Fruit fly (Drosophila melanogaster): Measurements from ENCODE around the gene CG14316.

CG14316 gene

DNA sequence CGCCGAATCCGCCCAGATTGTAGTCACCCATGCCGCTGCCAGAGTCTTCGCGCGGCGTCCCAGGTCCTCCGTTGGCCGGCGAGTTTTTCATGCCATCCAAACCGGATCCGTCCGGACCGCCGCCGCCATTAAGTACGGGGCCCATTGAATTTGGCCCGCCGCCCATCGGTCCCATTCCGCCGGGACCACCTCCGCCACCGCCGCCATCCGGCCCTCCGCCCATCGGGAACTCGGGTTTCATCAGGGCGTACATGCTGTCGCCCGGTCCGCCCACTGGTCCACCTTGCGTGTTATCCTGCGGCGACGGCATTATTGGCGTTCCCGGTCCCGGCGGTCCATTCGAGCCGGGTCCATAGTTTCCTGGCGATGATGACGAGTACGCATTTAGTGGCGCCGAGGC, 43.4 kb downstream of the CG14316 start:
- no peak for TF ChIP-seq gl (tag; optimal IDR thresholded peaks at IDR 0.05)
- no peak for TF ChIP-seq Snoo (tag; optimal IDR thresholded peaks at IDR 0.05)
- no peak for TF ChIP-seq Pif1B (GFP tag; optimal IDR thresholded peaks at IDR 0.05)
- TF ChIP-seq CG9948 (tag; optimal IDR thresholded peaks at IDR 0.05) = no peak
- TF ChIP-seq CG14655 (GFP tag; optimal IDR thresholded peaks at IDR 0.05) = no peak
- TF ChIP-seq CG8159 (tag; optimal IDR thresholded peaks at IDR 0.05) = no peak
- no peak for TF ChIP-seq CG10348 (GFP tag; IDR thresholded peaks at IDR 0.05)
- no peak for TF ChIP-seq Pif1A (GFP tag; optimal IDR thresholded peaks at IDR 0.05)
- no peak for TF ChIP-seq CG17806 (tag; optimal IDR thresholded peaks at IDR 0.05)
- no peak for TF ChIP-seq CG4496 (GFP tag; IDR thresholded peaks at IDR 0.05)
- no peak for TF ChIP-seq CG32121 (GFP tag; IDR thresholded peaks at IDR 0.05)
- TF ChIP-seq rn (GFP tag; IDR thresholded peaks at IDR 0.05) = no peak
- no peak for TF ChIP-seq CG13204 (GFP tag; optimal IDR thresholded peaks at IDR 0.05)

DNA sequence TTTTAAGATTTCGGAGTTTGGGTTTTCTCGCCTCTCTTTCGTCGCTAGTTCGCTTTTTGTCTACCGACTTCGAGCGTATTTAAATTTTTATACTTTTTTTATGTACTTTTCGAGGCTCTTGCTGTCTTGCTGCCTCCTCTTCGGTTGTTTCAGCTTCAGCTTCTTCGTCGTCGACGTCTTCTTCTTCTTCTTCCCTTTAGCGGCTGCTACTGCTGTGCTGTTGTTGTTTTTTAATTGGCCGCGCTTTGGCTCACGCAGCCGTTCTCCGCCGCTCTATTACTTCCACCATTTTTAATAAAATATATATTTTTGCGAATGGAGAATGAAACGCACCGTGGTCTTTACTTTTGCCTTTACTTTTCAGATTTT, 44.7 kb downstream of the CG14316 start:
- TF ChIP-seq Pif1A (GFP tag; optimal IDR thresholded peaks at IDR 0.05) (no peak), CG10348 (GFP tag; IDR thresholded peaks at IDR 0.05) (no peak), gl (tag; optimal IDR thresholded peaks at IDR 0.05) (no peak), CG13204 (GFP tag; optimal IDR thresholded peaks at IDR 0.05) (no peak), CG32121 (GFP tag; IDR thresholded peaks at IDR 0.05) (no peak), CG34367 (tag; optimal IDR thresholded peaks at IDR 0.05) (no peak), Pif1B (GFP tag; optimal IDR thresholded peaks at IDR 0.05) (no peak), D1 (tag; optimal IDR thresholded peaks at IDR 0.05) (no peak), CG8159 (tag; optimal IDR thresholded peaks at IDR 0.05) (no peak), CG12605 (GFP tag; IDR thresholded peaks at IDR 0.05) (no peak), Snoo (tag; optimal IDR thresholded peaks at IDR 0.05) (no peak), CG17806 (tag; optimal IDR thresholded peaks at IDR 0.05) (no peak), rn (GFP tag; IDR thresholded peaks at IDR 0.05) (no peak), CG9948 (tag; optimal IDR thresholded peaks at IDR 0.05) (no peak), CG4496 (GFP tag; IDR thresholded peaks at IDR 0.05) (no peak), CG14655 (GFP tag; optimal IDR thresholded peaks at IDR 0.05) (no peak), CG8301 (tag; optimal IDR thresholded peaks at IDR 0.05) (no peak), EcR (GFP tag; optimal IDR thresholded peaks at IDR 0.05) (no peak), Ets98B (GFP tag; IDR thresholded peaks at IDR 0.05) (no peak), fd96Ca (GFP tag; IDR thresholded peaks at IDR 0.05) (no peak)

DNA sequence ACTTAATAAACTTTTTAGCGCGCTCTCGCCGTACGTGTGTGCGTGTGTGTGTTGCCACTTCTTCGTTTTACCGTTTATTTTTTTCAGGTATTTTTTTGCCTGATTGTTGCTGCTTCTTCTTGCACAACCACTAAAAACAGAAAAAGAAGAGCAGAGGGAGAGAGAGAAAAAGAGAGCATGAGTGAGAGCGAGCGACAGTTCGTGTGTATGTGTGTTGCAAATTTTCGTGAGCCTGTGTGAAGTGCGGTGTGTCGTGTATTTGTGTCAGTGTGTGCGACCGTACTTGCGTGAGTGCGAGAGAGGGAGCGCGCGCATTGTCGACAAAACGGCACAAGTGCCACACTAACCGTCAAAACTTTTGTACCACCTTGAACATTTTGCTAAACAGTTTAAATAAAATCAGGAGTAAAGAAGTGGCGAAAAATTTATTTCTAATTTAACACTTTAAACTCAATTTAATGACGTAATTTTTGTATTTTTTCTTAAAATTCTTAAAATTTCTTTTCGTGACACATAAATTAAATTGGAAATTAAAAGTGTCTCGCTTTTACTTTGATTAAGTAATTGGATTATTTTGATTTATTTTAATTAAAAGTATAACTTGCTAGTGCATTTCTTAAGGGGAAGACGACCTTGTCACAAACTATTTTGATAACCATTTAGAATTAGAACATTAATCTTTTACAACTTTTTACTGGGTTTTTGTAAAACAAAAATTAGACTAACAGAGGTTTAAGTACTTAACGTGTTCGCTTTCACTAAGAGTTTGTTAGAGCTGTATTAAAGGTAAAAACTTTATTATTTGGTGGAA, 45.3 kb downstream of the CG14316 start:
- TF ChIP-seq Pif1B (GFP tag; optimal IDR thresholded peaks at IDR 0.05) (peak; percentile 86), rn (GFP tag; IDR thresholded peaks at IDR 0.05) (no peak), D1 (tag; optimal IDR thresholded peaks at IDR 0.05) (peak; percentile 68), Pif1A (GFP tag; optimal IDR thresholded peaks at IDR 0.05) (peak; percentile 90), CG15710 (tag; optimal IDR thresholded peaks at IDR 0.05) (peak; percentile 72), CG32121 (GFP tag; IDR thresholded peaks at IDR 0.05) (no peak), CG14655 (GFP tag; optimal IDR thresholded peaks at IDR 0.05) (peak; percentile 73), CG8159 (tag; optimal IDR thresholded peaks at IDR 0.05) (peak; percentile 60), CG34367 (tag; optimal IDR thresholded peaks at IDR 0.05) (peak; percentile 82), CG4496 (GFP tag; IDR thresholded peaks at IDR 0.05) (no peak), CG10348 (GFP tag; IDR thresholded peaks at IDR 0.05) (no peak), CG13204 (GFP tag; optimal IDR thresholded peaks at IDR 0.05) (peak; percentile 95), CG9948 (tag; optimal IDR thresholded peaks at IDR 0.05) (peak; percentile 42), fd96Ca (GFP tag; IDR thresholded peaks at IDR 0.05) (no peak), CG12605 (GFP tag; IDR thresholded peaks at IDR 0.05) (no peak), gl (tag; optimal IDR thresholded peaks at IDR 0.05) (peak; percentile 97), Ets98B (GFP tag; IDR thresholded peaks at IDR 0.05) (no peak), EcR (GFP tag; optimal IDR thresholded peaks at IDR 0.05) (peak; percentile 72), Snoo (tag; optimal IDR thresholded peaks at IDR 0.05) (peak; percentile 41), CG17806 (tag; optimal IDR thresholded peaks at IDR 0.05) (peak; percentile 70), CG8301 (tag; optimal IDR thresholded peaks at IDR 0.05) (peak; percentile 71)

DNA sequence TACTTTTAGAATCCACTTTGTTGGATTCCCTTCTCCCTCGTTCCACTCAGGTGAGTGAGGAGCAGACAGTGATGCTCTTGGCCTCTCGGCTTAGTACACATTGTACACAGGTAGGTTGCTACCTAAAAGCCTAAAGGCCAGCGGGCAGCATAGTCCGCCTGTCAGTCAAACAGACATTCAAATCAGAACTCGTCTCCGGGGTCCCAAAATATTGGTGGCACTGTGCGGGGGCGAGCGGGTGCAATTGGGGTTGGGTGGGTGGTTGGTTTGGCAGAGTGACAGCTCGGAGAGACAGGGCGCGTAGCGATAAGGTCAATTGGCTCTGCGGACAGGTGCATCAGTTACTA, 45.9 kb downstream of the CG14316 start:
- no peak for TF ChIP-seq Snoo (tag; optimal IDR thresholded peaks at IDR 0.05)
- no peak for TF ChIP-seq CG34367 (tag; optimal IDR thresholded peaks at IDR 0.05)
- no peak for TF ChIP-seq CG9948 (tag; optimal IDR thresholded peaks at IDR 0.05)
- TF ChIP-seq CG17806 (tag; optimal IDR thresholded peaks at IDR 0.05) = no peak
- no peak for TF ChIP-seq gl (tag; optimal IDR thresholded peaks at IDR 0.05)
- no peak for TF ChIP-seq CG12605 (GFP tag; IDR thresholded peaks at IDR 0.05)
- no peak for TF ChIP-seq CG13204 (GFP tag; optimal IDR thresholded peaks at IDR 0.05)
- TF ChIP-seq CG8159 (tag; optimal IDR thresholded peaks at IDR 0.05) = no peak
- no peak for TF ChIP-seq Pif1A (GFP tag; optimal IDR thresholded peaks at IDR 0.05)
- no peak for TF ChIP-seq CG10348 (GFP tag; IDR thresholded peaks at IDR 0.05)

DNA sequence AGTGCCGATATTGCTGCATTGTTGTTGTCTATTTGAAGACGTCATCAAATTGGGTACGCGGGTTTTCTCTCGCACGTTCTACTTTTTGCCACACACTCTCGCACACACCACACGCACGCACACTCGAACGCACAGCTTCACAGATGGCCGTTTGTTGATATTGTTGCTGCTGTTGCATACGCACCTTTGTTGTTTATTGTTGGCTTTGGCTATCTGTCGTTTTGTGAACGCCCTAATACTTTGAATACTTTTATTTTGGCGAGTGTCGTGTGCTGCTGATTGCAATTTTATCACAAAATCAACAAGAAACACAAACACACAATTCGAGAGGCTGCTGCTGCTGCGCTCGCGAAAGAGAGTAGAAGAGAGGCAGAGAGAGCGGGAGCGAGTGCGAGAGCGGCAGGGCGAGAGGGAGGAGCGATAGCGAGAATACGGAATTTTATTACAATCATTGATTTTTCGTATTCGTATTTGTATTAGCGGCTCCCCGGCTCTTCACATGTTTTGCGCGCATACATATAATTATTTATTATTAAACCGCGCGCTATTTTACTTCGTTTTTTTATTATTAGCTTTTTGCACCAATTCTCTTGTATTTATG, 46.7 kb downstream of the CG14316 start:
- TF ChIP-seq D1 (tag; optimal IDR thresholded peaks at IDR 0.05) = no peak
- TF ChIP-seq CG9948 (tag; optimal IDR thresholded peaks at IDR 0.05) = no peak
- TF ChIP-seq Snoo (tag; optimal IDR thresholded peaks at IDR 0.05) = peak; percentile 35
- TF ChIP-seq CG10348 (GFP tag; IDR thresholded peaks at IDR 0.05) = no peak
- TF ChIP-seq CG8159 (tag; optimal IDR thresholded peaks at IDR 0.05) = no peak
- TF ChIP-seq CG12605 (GFP tag; IDR thresholded peaks at IDR 0.05) = no peak
- no peak for TF ChIP-seq CG32121 (GFP tag; IDR thresholded peaks at IDR 0.05)
- no peak for TF ChIP-seq Ets98B (GFP tag; IDR thresholded peaks at IDR 0.05)
- TF ChIP-seq Pif1A (GFP tag; optimal IDR thresholded peaks at IDR 0.05) = peak; percentile 31
- TF ChIP-seq CG4496 (GFP tag; IDR thresholded peaks at IDR 0.05) = no peak
- no peak for TF ChIP-seq CG17806 (tag; optimal IDR thresholded peaks at IDR 0.05)
- peak; percentile 47 for TF ChIP-seq Pif1B (GFP tag; optimal IDR thresholded peaks at IDR 0.05)
- no peak for TF ChIP-seq EcR (GFP tag; optimal IDR thresholded peaks at IDR 0.05)
- TF ChIP-seq CG34367 (tag; optimal IDR thresholded peaks at IDR 0.05) = no peak
- peak; percentile 9 for TF ChIP-seq CG8301 (tag; optimal IDR thresholded peaks at IDR 0.05)
- TF ChIP-seq gl (tag; optimal IDR thresholded peaks at IDR 0.05) = peak; percentile 54
- no peak for TF ChIP-seq fd96Ca (GFP tag; IDR thresholded peaks at IDR 0.05)
- peak; percentile 23 for TF ChIP-seq CG13204 (GFP tag; optimal IDR thresholded peaks at IDR 0.05)
- no peak for TF ChIP-seq CG14655 (GFP tag; optimal IDR thresholded peaks at IDR 0.05)
- TF ChIP-seq CG15710 (tag; optimal IDR thresholded peaks at IDR 0.05) = no peak
- TF ChIP-seq rn (GFP tag; IDR thresholded peaks at IDR 0.05) = no peak

Measured in whole organism, pupa.